Fruit fly (Drosophila melanogaster): ENCODE measurements around the gene RpS14b.

RpS14b gene

DNA sequence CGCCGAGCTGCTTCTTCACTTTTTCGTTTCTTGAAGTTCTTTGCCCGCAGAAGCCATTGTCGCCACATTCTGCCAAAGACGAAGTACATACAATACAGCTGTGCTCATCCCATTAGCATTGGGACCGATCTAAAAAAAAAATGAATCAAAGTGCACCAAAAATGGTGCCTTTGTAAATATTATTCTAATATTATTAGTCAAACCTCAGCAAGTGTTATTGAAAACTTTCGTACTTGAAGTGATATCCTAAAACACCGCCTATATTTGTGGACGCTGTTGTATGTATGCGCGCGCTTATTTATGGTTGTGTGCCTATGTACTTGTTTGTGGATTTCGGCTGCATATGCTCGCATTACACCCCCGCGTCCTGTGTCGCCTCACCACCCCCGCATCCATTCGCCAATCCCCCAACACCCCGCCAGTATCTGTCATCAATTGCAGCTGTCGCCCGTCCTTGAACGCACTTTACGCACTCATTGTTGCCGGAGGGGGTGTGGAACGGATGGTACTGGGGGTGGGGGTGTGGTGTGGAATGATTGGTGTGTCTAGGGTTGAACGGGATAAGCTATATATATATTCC lies 37.8 kb downstream of the RpS14b start (continued):
- peak; percentile 89 for TF ChIP-seq ATbp (GFP tag; optimal IDR thresholded peaks at IDR 0.05)
- TF ChIP-seq amos (GFP tag; IDR thresholded peaks at IDR 0.05; ENCODE audit: partially characterized antibody) = no peak
- TF ChIP-seq eve (GFP tag; optimal IDR thresholded peaks at IDR 0.05) = peak in 1 of 2 experiments; percentile 94
- TF ChIP-seq H15 (GFP tag; IDR thresholded peaks at IDR 0.05) = peak; percentile 89
- TF ChIP-seq Myb (GFP tag; optimal IDR thresholded peaks at IDR 0.05) = peak; percentile 33
- TF ChIP-seq nom (GFP tag; optimal IDR thresholded peaks at IDR 0.05) = peak; percentile 87
- TF ChIP-seq CG15073 (GFP tag; optimal IDR thresholded peaks at IDR 0.05) = peak; percentile 21
- TF ChIP-seq chif (GFP tag; optimal IDR thresholded peaks at IDR 0.05) = peak; percentile 73 to 74
- TF ChIP-seq CG16815 (GFP tag; optimal IDR thresholded peaks at IDR 0.05) = peak; percentile 80
- peak; percentile 84 for TF ChIP-seq Rx (GFP tag; IDR thresholded peaks at IDR 0.05)
- TF ChIP-seq Lim3 (GFP tag; IDR thresholded peaks at IDR 0.05) = peak; percentile 62; the same call in 1 of the 2 replicates
- TF ChIP-seq CG7839 (tag; optimal IDR thresholded peaks at IDR 0.05) = peak; percentile 92
- peak; percentile 72 for TF ChIP-seq chn (GFP tag; optimal IDR thresholded peaks at IDR 0.05)
- TF ChIP-seq CG17912 (GFP tag; optimal IDR thresholded peaks at IDR 0.05) = no peak
- no peak for TF ChIP-seq Bgb (GFP tag; IDR thresholded peaks at IDR 0.05; ENCODE audit: partially characterized antibody)
- no peak for TF ChIP-seq p53 (GFP tag; optimal IDR thresholded peaks at IDR 0.05)
- TF ChIP-seq Trl (optimal IDR thresholded peaks at IDR 0.05) = no peak
- TF ChIP-seq Trl (GFP tag; optimal IDR thresholded peaks at IDR 0.05) = peak; percentile 56
- no peak for TF ChIP-seq Dip2 (GFP tag; IDR thresholded peaks at IDR 0.05)
- TF ChIP-seq ind (GFP tag; optimal IDR thresholded peaks at IDR 0.05) = peak; percentile 80
- peak; percentile 52 for TF ChIP-seq CG4854 (GFP tag; optimal IDR thresholded peaks at IDR 0.05)
- TF ChIP-seq Sry-δ (GFP tag; optimal IDR thresholded peaks at IDR 0.05) = peak; percentile 18
- peak; percentile 39 for TF ChIP-seq CG8944 (GFP tag; optimal IDR thresholded peaks at IDR 0.05)
- no peak for TF ChIP-seq Opbp (GFP tag; IDR thresholded peaks at IDR 0.05; ENCODE audit: partially characterized antibody)
- no peak for TF ChIP-seq yki (optimal IDR thresholded peaks at IDR 0.05)
- TF ChIP-seq tap (tag; optimal IDR thresholded peaks at IDR 0.05) = peak; percentile 78
- TF ChIP-seq nau (GFP tag; optimal IDR thresholded peaks at IDR 0.05) = peak; percentile 83
- TF ChIP-seq ssp (GFP tag; IDR thresholded peaks at IDR 0.05) = peak; percentile 78
- peak; percentile 64 for TF ChIP-seq E2f2 (GFP tag; IDR thresholded peaks at IDR 0.05)
- peak; percentile 82 for TF ChIP-seq CG17829 (tag; optimal IDR thresholded peaks at IDR 0.05)
- TF ChIP-seq CG6272 (GFP tag; IDR thresholded peaks at IDR 0.05) = peak; percentile 72
- TF ChIP-seq inv (GFP tag; IDR thresholded peaks at IDR 0.05; ENCODE audit: partially characterized antibody) = no peak
- peak; percentile 77 for TF ChIP-seq CG13775 (GFP tag; optimal IDR thresholded peaks at IDR 0.05)
- peak; percentile 65 for TF ChIP-seq Jarid2 (GFP tag; optimal IDR thresholded peaks at IDR 0.05)
- peak; percentile 85 for TF ChIP-seq ap (GFP tag; IDR thresholded peaks at IDR 0.05)
- TF ChIP-seq ac (GFP tag; optimal IDR thresholded peaks at IDR 0.05) = peak; percentile 12
- TF ChIP-seq gcm (GFP tag; optimal IDR thresholded peaks at IDR 0.05) = peak; percentile 91
- TF ChIP-seq Dek (tag; optimal IDR thresholded peaks at IDR 0.05) = peak; percentile 64
- peak; percentile 49; the same call in 1 of the 2 replicates for TF ChIP-seq CG10321 (GFP tag; IDR thresholded peaks at IDR 0.05)
- no peak for TF ChIP-seq h (optimal IDR thresholded peaks at IDR 0.05)
- peak; percentile 82 for TF ChIP-seq otp (GFP tag; IDR thresholded peaks at IDR 0.05)
- TF ChIP-seq CG14050 (GFP tag; IDR thresholded peaks at IDR 0.05) = peak; percentile 79
- peak; percentile 74 for TF ChIP-seq CG16863 (GFP tag; optimal IDR thresholded peaks at IDR 0.05)
- peak; percentile 38; the same call in 1 of the 2 replicates for TF ChIP-seq GATAe (GFP tag; conservative IDR thresholded peaks at IDR 0.05)
- no peak for TF ChIP-seq Sin3A (optimal IDR thresholded peaks at IDR 0.05)
- TF ChIP-seq CG12744 (GFP tag; optimal IDR thresholded peaks at IDR 0.05) = peak; percentile 21
- no peak for TF ChIP-seq cad (GFP tag; optimal IDR thresholded peaks at IDR 0.05)
- TF ChIP-seq CG2875 (GFP tag; optimal IDR thresholded peaks at IDR 0.05) = peak; percentile 87
- no peak for TF ChIP-seq sna (GFP tag; IDR thresholded peaks at IDR 0.05; ENCODE audit: partially characterized antibody)
- peak; percentile 97 for TF ChIP-seq sens (GFP tag)
- no peak for TF ChIP-seq usp (GFP tag; optimal IDR thresholded peaks at IDR 0.05)
- peak; percentile 95 for TF ChIP-seq vvl (GFP tag; IDR thresholded peaks at IDR 0.05)
